Fruit fly (Drosophila melanogaster): ENCODE measurements around the gene CG43055.

CG43055 gene

dm6 chr2L:4454009-4454689 is 43.2 kb downstream of the CG43055 start, which contains the start of the genes Secp43 and ND-B8:
Gene Secp43 (minus strand): TSS chr2L:4454453.
Gene ND-B8 (plus strand): TSS chr2L:4454626.
- no peak for TF ChIP-seq D1 (tag; optimal IDR thresholded peaks at IDR 0.05)
- TF ChIP-seq CG10348 (GFP tag; IDR thresholded peaks at IDR 0.05): no peak
- TF ChIP-seq CG4496 (GFP tag; IDR thresholded peaks at IDR 0.05): no peak
- TF ChIP-seq Ets98B (GFP tag; IDR thresholded peaks at IDR 0.05): no peak
- no peak for TF ChIP-seq CG9948 (tag; optimal IDR thresholded peaks at IDR 0.05)
- TF ChIP-seq rn (GFP tag; IDR thresholded peaks at IDR 0.05): no peak
- TF ChIP-seq Pif1B (GFP tag; optimal IDR thresholded peaks at IDR 0.05): no peak
- no peak for TF ChIP-seq CG13204 (GFP tag; optimal IDR thresholded peaks at IDR 0.05)
- no peak for TF ChIP-seq CG8159 (tag; optimal IDR thresholded peaks at IDR 0.05)
- TF ChIP-seq CG15710 (tag; optimal IDR thresholded peaks at IDR 0.05): no peak
- no peak for TF ChIP-seq gl (tag; optimal IDR thresholded peaks at IDR 0.05)
- TF ChIP-seq CG12605 (GFP tag; IDR thresholded peaks at IDR 0.05): no peak
- no peak for TF ChIP-seq Pif1A (GFP tag; optimal IDR thresholded peaks at IDR 0.05)
- no peak for TF ChIP-seq CG34367 (tag; optimal IDR thresholded peaks at IDR 0.05)
- no peak for TF ChIP-seq CG17806 (tag; optimal IDR thresholded peaks at IDR 0.05)
- TF ChIP-seq CG14655 (GFP tag; optimal IDR thresholded peaks at IDR 0.05): no peak

DNA sequence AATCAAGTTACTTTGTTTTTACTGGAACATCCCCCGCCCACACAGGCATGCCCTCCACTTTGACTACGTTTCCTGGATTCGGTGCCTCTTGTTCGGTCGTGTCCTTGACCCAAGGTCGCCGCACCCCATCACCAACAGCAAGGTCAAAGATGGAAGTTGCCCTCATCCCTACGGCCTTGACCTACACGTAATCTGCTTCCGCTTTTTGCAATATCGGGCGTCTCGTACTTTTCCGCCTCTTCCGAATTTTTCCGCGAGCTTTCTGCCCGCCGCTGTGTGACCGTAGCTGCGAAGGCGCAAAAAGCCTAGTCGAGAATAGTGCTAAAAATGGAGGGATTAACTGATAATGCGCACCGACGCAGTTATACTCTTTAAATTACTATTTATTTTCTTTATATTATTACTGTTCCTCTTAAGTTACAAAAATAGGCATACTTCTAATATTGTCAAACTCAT is 45.6 kb downstream of the CG43055 start, which contains the start of gene Gs1l:
Gs1l (minus strand) TSS at position 269 of the 456 bp plus-strand sequence.
- no peak for TF ChIP-seq D1 (tag; optimal IDR thresholded peaks at IDR 0.05)
- no peak for TF ChIP-seq CG8301 (tag; optimal IDR thresholded peaks at IDR 0.05)
- TF ChIP-seq EcR (GFP tag; optimal IDR thresholded peaks at IDR 0.05): peak; percentile 71
- TF ChIP-seq CG14655 (GFP tag; optimal IDR thresholded peaks at IDR 0.05): no peak
- no peak for TF ChIP-seq CG17806 (tag; optimal IDR thresholded peaks at IDR 0.05)
- no peak for TF ChIP-seq CG4496 (GFP tag; IDR thresholded peaks at IDR 0.05)
- TF ChIP-seq CG9948 (tag; optimal IDR thresholded peaks at IDR 0.05): no peak
- TF ChIP-seq CG8159 (tag; optimal IDR thresholded peaks at IDR 0.05): peak; percentile 26
- TF ChIP-seq CG15710 (tag; optimal IDR thresholded peaks at IDR 0.05): no peak
- TF ChIP-seq Snoo (tag; optimal IDR thresholded peaks at IDR 0.05): no peak
- no peak for TF ChIP-seq CG10348 (GFP tag; IDR thresholded peaks at IDR 0.05)
- no peak for TF ChIP-seq CG13204 (GFP tag; optimal IDR thresholded peaks at IDR 0.05)
- TF ChIP-seq CG32121 (GFP tag; IDR thresholded peaks at IDR 0.05): peak; percentile 40; the same call in 1 of the 2 replicates
- no peak for TF ChIP-seq rn (GFP tag; IDR thresholded peaks at IDR 0.05)

DNA sequence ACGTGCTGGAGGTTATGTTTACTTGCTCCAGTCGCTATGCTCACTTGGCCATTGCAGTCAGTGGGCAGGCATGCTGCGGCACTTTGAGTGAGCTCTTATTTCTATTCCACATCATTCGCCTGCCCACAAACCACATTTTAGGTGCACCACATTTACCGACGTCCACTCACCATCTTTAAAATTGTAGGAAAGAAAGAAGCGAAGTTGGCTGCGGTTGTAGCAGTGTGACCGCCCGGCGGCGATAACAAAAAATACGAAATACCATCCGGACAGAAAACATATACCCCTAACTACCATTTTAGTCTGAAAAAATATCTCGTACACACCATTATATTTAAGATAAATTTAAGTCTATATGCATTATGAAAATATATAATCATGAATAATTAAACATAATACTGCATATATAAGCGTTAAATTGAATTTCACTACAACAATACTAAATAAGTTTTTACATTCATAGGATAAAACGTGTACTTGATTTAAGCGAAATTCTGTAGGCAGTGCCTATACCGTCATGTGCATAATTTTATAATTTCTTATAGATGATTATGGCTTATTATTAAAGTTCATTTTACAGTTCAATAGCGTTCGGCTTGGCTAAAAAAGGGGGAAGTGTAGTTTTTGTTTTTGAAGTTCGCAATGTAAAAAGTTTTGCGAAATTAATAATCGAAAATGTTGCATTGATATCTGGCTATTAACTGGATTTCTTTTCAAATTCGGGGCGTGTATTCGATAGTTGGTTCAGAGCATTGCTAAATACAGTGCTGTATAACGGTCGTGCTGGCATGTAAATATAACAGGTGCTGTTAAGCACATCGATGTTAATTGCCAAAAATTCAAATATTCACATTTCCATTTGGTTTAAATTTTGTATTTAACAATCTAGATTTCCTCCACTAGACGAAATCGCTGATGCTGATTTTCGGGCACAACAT is 47.4 kb downstream of the CG43055 start, which contains the start of gene RpL27A:
RpL27A (minus strand) TSS at position 246 of the 938 bp plus-strand sequence.
- TF ChIP-seq fd96Ca (GFP tag; IDR thresholded peaks at IDR 0.05): peak; percentile 14; the same call in 1 of the 3 replicates
- TF ChIP-seq EcR (GFP tag; optimal IDR thresholded peaks at IDR 0.05): no peak
- TF ChIP-seq CG34367 (tag; optimal IDR thresholded peaks at IDR 0.05): peak; percentile 65
- peak; percentile 67 for TF ChIP-seq CG12605 (GFP tag; IDR thresholded peaks at IDR 0.05)
- peak; percentile 44 for TF ChIP-seq CG8159 (tag; optimal IDR thresholded peaks at IDR 0.05)
- TF ChIP-seq CG10348 (GFP tag; IDR thresholded peaks at IDR 0.05): no peak
- TF ChIP-seq CG32121 (GFP tag; IDR thresholded peaks at IDR 0.05): peak; percentile 47; the same call in 1 of the 2 replicates
- TF ChIP-seq CG9948 (tag; optimal IDR thresholded peaks at IDR 0.05): peak; percentile 41
- TF ChIP-seq CG17806 (tag; optimal IDR thresholded peaks at IDR 0.05): no peak
- no peak for TF ChIP-seq rn (GFP tag; IDR thresholded peaks at IDR 0.05)
- no peak for TF ChIP-seq Pif1B (GFP tag; optimal IDR thresholded peaks at IDR 0.05)
- no peak for TF ChIP-seq CG14655 (GFP tag; optimal IDR thresholded peaks at IDR 0.05)
- no peak for TF ChIP-seq gl (tag; optimal IDR thresholded peaks at IDR 0.05)
- TF ChIP-seq CG4496 (GFP tag; IDR thresholded peaks at IDR 0.05): peak; percentile 84
- no peak for TF ChIP-seq Pif1A (GFP tag; optimal IDR thresholded peaks at IDR 0.05)
- TF ChIP-seq D1 (tag; optimal IDR thresholded peaks at IDR 0.05): no peak
- TF ChIP-seq CG8301 (tag; optimal IDR thresholded peaks at IDR 0.05): peak; percentile 5
- TF ChIP-seq CG15710 (tag; optimal IDR thresholded peaks at IDR 0.05): peak; percentile 50
- TF ChIP-seq Snoo (tag; optimal IDR thresholded peaks at IDR 0.05): peak; percentile 81
- TF ChIP-seq CG13204 (GFP tag; optimal IDR thresholded peaks at IDR 0.05): no peak
- peak; percentile 32 for TF ChIP-seq Ets98B (GFP tag; IDR thresholded peaks at IDR 0.05)

dm6 chr2L:4459543-4459942 is 48.6 kb downstream of the CG43055 start, which contains the start of the genes mRpL27 and CG15435:
Gene mRpL27 (minus strand): TSS chr2L:4459638.
Gene CG15435 (plus strand): TSS chr2L:4459729.
- TF ChIP-seq CG15710 (tag; optimal IDR thresholded peaks at IDR 0.05) (peak; percentile 8), D1 (tag; optimal IDR thresholded peaks at IDR 0.05) (no peak), Pif1A (GFP tag; optimal IDR thresholded peaks at IDR 0.05) (no peak), CG12605 (GFP tag; IDR thresholded peaks at IDR 0.05) (no peak), rn (GFP tag; IDR thresholded peaks at IDR 0.05) (no peak), CG4496 (GFP tag; IDR thresholded peaks at IDR 0.05) (no peak), fd96Ca (GFP tag; IDR thresholded peaks at IDR 0.05) (no peak), CG17806 (tag; optimal IDR thresholded peaks at IDR 0.05) (no peak), EcR (GFP tag; optimal IDR thresholded peaks at IDR 0.05) (peak; percentile 22), Snoo (tag; optimal IDR thresholded peaks at IDR 0.05) (no peak), CG9948 (tag; optimal IDR thresholded peaks at IDR 0.05) (no peak)

Measured in whole organism, pupa.